Worm (Caenorhabditis elegans) whole organism, young adult: ENCODE results near the gene F12A10.8.

ENCODE experiments used
- Y53G8AR.9 ChIP-seq: fragments of 200-800 bp; sonication (Bioruptor generic); conservative IDR thresholded peaks from 2 replicates; pipeline ENCODE4 v1.3.6; 2022; ENCODE audit warnings: missing genetic modification reagents, missing genetic modification characterization, missing compliant biosample characterization
- attf-3 ChIP-seq: fragments of 200-800 bp; sonication (Bioruptor generic); conservative IDR thresholded peaks from 2 replicates; pipeline ENCODE4 v1.3.6; 2022; ENCODE audit warnings: missing genetic modification reagents, missing genetic modification characterization, missing compliant biosample characterization
- cebp-2 ChIP-seq: fragments of 200-800 bp; sonication (Bioruptor generic); IDR thresholded peaks from 2 replicates; pipeline ENCODE4 v1.3.6; 2022; ENCODE audit warnings: missing genetic modification characterization, missing compliant biosample characterization
- ceh-100 ChIP-seq: fragments of 200-800 bp; sonication (Bioruptor generic); IDR thresholded peaks from 2 replicates; pipeline ENCODE4 v1.3.6; 2022; ENCODE audit warnings: missing genetic modification reagents, missing genetic modification characterization, missing compliant biosample characterization
- ceh-40 ChIP-seq: fragments of 200-800 bp; sonication (Bioruptor generic); IDR thresholded peaks from 2 replicates; pipeline ENCODE4 v1.3.6; 2022; ENCODE audit warnings: missing genetic modification characterization, missing compliant biosample characterization
- lin-35 ChIP-seq, 3 experiments: fragments of 150-350 bp in 2 of 3; sonication (generic microtip) in 1 of 3; optimal IDR thresholded peaks; 2 replicates each; lab custom pipeline; 2014 to 2018; ENCODE audit warnings: missing biosample characterization in 3 of 3, missing genetic modification characterization in 3 of 3, missing genetic modification reagents in 3 of 3
- lir-1 ChIP-seq: fragments of 200-800 bp; sonication (Bioruptor generic); conservative IDR thresholded peaks from 2 replicates; pipeline ENCODE4 v1.3.6; 2022; ENCODE audit warnings: missing genetic modification reagents, missing genetic modification characterization, missing compliant biosample characterization
- nfya-1 ChIP-seq: sonication (generic microtip); optimal IDR thresholded peaks from 2 replicates; lab custom pipeline; 2017; ENCODE audit warnings: antibody characterized with exemption, missing compliant biosample characterization, missing genetic modification characterization, borderline replicate concordance; ENCODE audit not compliant: insufficient read depth
- pha-4 ChIP-seq: fragments of 150-350 bp; sonication (generic microtip); optimal IDR thresholded peaks from 2 replicates; lab custom pipeline; 2014; ENCODE audit warnings: missing biosample characterization, missing genetic modification reagents, missing genetic modification characterization
- rcor-1 ChIP-seq: fragments of 200-800 bp; sonication (Bioruptor generic); IDR thresholded peaks from 2 replicates; pipeline ENCODE4 v1.3.6; 2022; ENCODE audit warnings: missing genetic modification reagents, missing genetic modification characterization, missing compliant biosample characterization
- rec-8 ChIP-seq, 2 experiments: sonication (generic microtip); optimal IDR thresholded peaks; 2 replicates each; lab custom pipeline; 2016; ENCODE audit warnings: mild to moderate bottlenecking in 2 of 2, missing genetic modification characterization in 2 of 2, missing genetic modification reagents in 2 of 2, missing genotype in 2 of 2, missing biosample characterization in 1 of 2, missing compliant biosample characterization in 1 of 2, moderate library complexity in 1 of 2
- sea-2 ChIP-seq: fragments of 200-800 bp; sonication (Bioruptor generic); IDR thresholded peaks from 2 replicates; pipeline ENCODE4 v1.3.6; 2022; ENCODE audit warnings: missing genetic modification characterization, missing compliant biosample characterization
- unc-130 ChIP-seq: sonication (generic microtip); optimal IDR thresholded peaks from 2 replicates; lab custom pipeline; 2016; ENCODE audit warnings: missing genetic modification reagents, missing genetic modification characterization, missing compliant biosample characterization

DNA sequence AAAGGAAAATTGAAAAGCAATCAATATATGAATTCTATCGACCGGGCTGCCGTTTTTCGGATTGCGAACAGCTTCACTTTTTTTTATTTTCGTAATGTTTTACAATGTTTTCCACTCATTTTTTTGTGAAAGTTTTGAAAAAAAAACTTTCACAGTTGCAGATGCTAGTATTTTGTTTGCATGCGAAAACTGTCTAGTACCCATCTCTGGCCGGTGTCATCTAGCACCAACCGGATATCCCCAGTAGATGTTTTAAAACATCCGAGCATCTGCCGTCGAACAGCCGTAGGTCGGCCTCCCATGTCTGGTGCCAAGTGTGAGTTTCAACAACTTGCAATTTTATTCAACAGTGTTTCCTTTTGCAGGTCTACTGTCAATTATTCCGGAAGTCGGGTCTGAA is 20.5 kb upstream of the F12A10.8 start, which contains the start of gene ZK177.12:
- TF ChIP-seq ceh-100 (no peak), ceh-40 (GFP tag; lab: Robert Waterston, UW) (no peak), unc-130 (GFP tag; lab: Kevin White, UChicago) (no peak), sea-2 (GFP tag; lab: Robert Waterston, UW) (no peak), pha-4 (no peak), lin-35 (GFP tag; optimal IDR thresholded peaks at IDR 0.05; lab: Kevin White, UChicago) (no peak), attf-3 (GFP tag; lab: Robert Waterston, UW) (no peak), cebp-2 (no peak), nfya-1 (tag; lab: Kevin White, UChicago) (no peak), lir-1 (GFP tag; lab: Robert Waterston, UW) (no peak), rcor-1 (GFP tag; lab: Robert Waterston, UW) (no peak), rec-8 (tag; optimal IDR thresholded peaks at IDR 0.05; lab: Kevin White, UChicago) (no peak), Y53G8AR.9 (GFP tag; lab: Robert Waterston, UW) (no peak)
